Worm (Caenorhabditis elegans) whole organism, mixed stage, embryonic: ENCODE results near the gene str-199.

Experiments used
- ceh-39 ChIP-seq: fragments of 150-350 bp; optimal IDR thresholded peaks from 2 replicates; lab custom pipeline; 2014; ENCODE audit warnings: missing biosample characterization, missing genetic modification characterization
- ces-1 ChIP-seq: fragments of 150-350 bp; optimal IDR thresholded peaks from 2 replicates; lab custom pipeline; 2014; ENCODE audit warnings: missing biosample characterization, missing genetic modification reagents, missing genetic modification characterization
- elt-3 ChIP-seq: fragments of 150-350 bp; optimal IDR thresholded peaks from 2 replicates; lab custom pipeline; 2014; ENCODE audit warnings: missing biosample characterization, missing genetic modification characterization
- hlh-1 ChIP-seq: fragments of 150-350 bp; optimal IDR thresholded peaks from 2 replicates; lab custom pipeline; 2014; ENCODE audit warnings: missing biosample characterization, missing genetic modification reagents, missing genetic modification characterization
- lin-13 ChIP-seq: fragments of 150-350 bp; optimal IDR thresholded peaks from 2 replicates; lab custom pipeline; 2014; ENCODE audit warnings: missing biosample characterization, missing genetic modification characterization
- mls-2 ChIP-seq: sonication (generic microtip); optimal IDR thresholded peaks from 2 replicates; lab custom pipeline; 2016; ENCODE audit warnings: mild to moderate bottlenecking, missing genetic modification characterization, moderate library complexity, missing compliant biosample characterization
- nhr-237 ChIP-seq: fragments of 150-350 bp; optimal IDR thresholded peaks from 2 replicates; lab custom pipeline; 2014; ENCODE audit warnings: missing biosample characterization, missing genetic modification characterization
- nhr-76 ChIP-seq: sonication (generic microtip); optimal IDR thresholded peaks from 2 replicates; lab custom pipeline; 2017; ENCODE audit warnings: missing biosample characterization, missing genetic modification characterization
- pha-4 ChIP-seq: fragments of 150-350 bp; optimal IDR thresholded peaks from 2 replicates; lab custom pipeline; 2018; ENCODE audit warnings: missing biosample characterization, missing genetic modification reagents, missing genetic modification characterization
- unc-39 ChIP-seq: fragments of 150-350 bp; optimal IDR thresholded peaks from 2 replicates; lab custom pipeline; 2014; ENCODE audit warnings: missing biosample characterization, missing genetic modification characterization

ce11 chrV:17217690-17218089 is 27.4 kb upstream of the str-199 start, which contains the start of gene srbc-62:
- TF ChIP-seq nhr-237 (no peak), unc-39 (tag; lab: Kevin White, UChicago) (no peak), elt-3 (no peak), ceh-39 (tag; lab: Kevin White, UChicago) (no peak), pha-4 (tag; lab: Kevin White, UChicago) (no peak), hlh-1 (no peak), mls-2 (no peak), nhr-76 (tag; lab: Kevin White, UChicago) (no peak), ces-1 (GFP tag; lab: Kevin White, UChicago) (no peak), lin-13 (no peak)
